Worm (Caenorhabditis elegans) whole organism, early embryonic: Measurements from ENCODE around the gene fmo-3.

Source experiments
- B0310.2 ChIP-seq: sonication (generic microtip); optimal IDR thresholded peaks from 2 replicates; lab custom pipeline; 2016; ENCODE audit warnings: mild to moderate bottlenecking, missing genetic modification characterization, missing compliant biosample characterization
- ama-1 ChIP-seq: fragments of 150-350 bp; optimal IDR thresholded peaks from 2 replicates; lab custom pipeline; 2014
- flt-1 ChIP-seq: fragments of 200-800 bp; sonication (Bioruptor generic); IDR thresholded peaks from 2 replicates; pipeline ENCODE4 v1.3.6; 2022; ENCODE audit warnings: missing genetic modification characterization, missing compliant biosample characterization
- hmbx-1 ChIP-seq: sonication (generic microtip); optimal IDR thresholded peaks from 2 replicates; lab custom pipeline; 2016; ENCODE audit warnings: mild to moderate bottlenecking, missing genetic modification characterization, missing compliant biosample characterization
- hnd-1 ChIP-seq: sonication (generic microtip); optimal IDR thresholded peaks from 2 replicates; lab custom pipeline; 2016; ENCODE audit warnings: missing genetic modification characterization, missing compliant biosample characterization
- pes-1 ChIP-seq: fragments of 200-800 bp; sonication (Bioruptor generic); IDR thresholded peaks from 2 replicates; pipeline ENCODE4 v1.3.6; 2022; ENCODE audit warnings: missing genetic modification reagents, missing genetic modification characterization, missing compliant biosample characterization

ce11 chrIII:10738081-10738480, 43.6 kb downstream of the fmo-3 start:
- TF ChIP-seq ama-1 (lab: Kevin White, UChicago): no peak
- TF ChIP-seq flt-1 (GFP tag; lab: Robert Waterston, UW): no peak
- TF ChIP-seq B0310.2 (tag; lab: Kevin White, UChicago): no peak
- TF ChIP-seq hnd-1: no peak
- TF ChIP-seq hmbx-1 (tag; lab: Kevin White, UChicago): no peak
- TF ChIP-seq pes-1 (GFP tag; lab: Robert Waterston, UW): no peak
